Worm (Caenorhabditis elegans): ENCODE results near the gene apc-17.

The apc-17 gene

DNA sequence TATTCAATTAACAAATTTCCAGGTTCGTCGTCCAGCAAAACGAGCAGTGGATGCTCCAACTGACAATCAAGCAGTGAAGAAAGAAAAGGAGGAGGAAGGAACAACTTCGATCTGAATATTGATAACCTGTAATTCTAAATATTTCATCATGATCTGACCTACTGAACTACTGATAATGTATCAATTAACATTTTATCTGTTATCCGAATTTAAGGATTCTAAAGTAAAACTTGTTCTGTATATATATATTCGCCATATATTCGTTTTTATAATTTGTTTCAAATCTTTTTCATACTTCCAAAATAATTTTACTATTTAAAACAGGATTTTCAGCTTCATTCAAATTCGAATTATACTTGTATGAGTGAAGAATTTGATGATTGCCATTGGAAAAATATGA lies at the start of gene apc-17:
Gene apc-17 (plus strand): TSS at position 301 of the 400 bp plus-strand sequence.
- TF ChIP-seq ztf-23 (GFP tag; IDR thresholded peaks at IDR 0.05): no peak
- no peak for TF ChIP-seq T22C8.4 (GFP tag; IDR thresholded peaks at IDR 0.05)
- TF ChIP-seq ztf-29 (GFP tag; IDR thresholded peaks at IDR 0.05): no peak
- no peak for TF ChIP-seq med-1 (GFP tag; optimal IDR thresholded peaks at IDR 0.05; ENCODE audit: insufficient read depth)
- TF ChIP-seq klf-2 (GFP tag; conservative IDR thresholded peaks at IDR 0.05): no peak

ce11 chrII:11064191-11064695 lies 43.7 kb upstream of the apc-17 start:
- TF ChIP-seq cog-1 (tag; optimal IDR thresholded peaks at IDR 0.05) (no peak), ztf-29 (GFP tag; IDR thresholded peaks at IDR 0.05) (no peak), flt-1 (GFP tag; IDR thresholded peaks at IDR 0.05) (no peak), med-1 (GFP tag; optimal IDR thresholded peaks at IDR 0.05; ENCODE audit: insufficient read depth) (no peak), T22C8.4 (GFP tag; IDR thresholded peaks at IDR 0.05) (no peak), tab-1 (GFP tag; IDR thresholded peaks at IDR 0.05) (no peak), ref-1 (GFP tag; conservative IDR thresholded peaks at IDR 0.05) (no peak), klf-2 (GFP tag; conservative IDR thresholded peaks at IDR 0.05) (no peak), ztf-23 (GFP tag; IDR thresholded peaks at IDR 0.05) (no peak)

ce11 chrII:11072565-11072964 lies 35.4 kb upstream of the apc-17 start:
- TF ChIP-seq flt-1 (GFP tag; IDR thresholded peaks at IDR 0.05) (no peak), T22C8.4 (GFP tag; IDR thresholded peaks at IDR 0.05) (no peak), ztf-23 (GFP tag; IDR thresholded peaks at IDR 0.05) (no peak), ztf-29 (GFP tag; IDR thresholded peaks at IDR 0.05) (no peak)

DNA sequence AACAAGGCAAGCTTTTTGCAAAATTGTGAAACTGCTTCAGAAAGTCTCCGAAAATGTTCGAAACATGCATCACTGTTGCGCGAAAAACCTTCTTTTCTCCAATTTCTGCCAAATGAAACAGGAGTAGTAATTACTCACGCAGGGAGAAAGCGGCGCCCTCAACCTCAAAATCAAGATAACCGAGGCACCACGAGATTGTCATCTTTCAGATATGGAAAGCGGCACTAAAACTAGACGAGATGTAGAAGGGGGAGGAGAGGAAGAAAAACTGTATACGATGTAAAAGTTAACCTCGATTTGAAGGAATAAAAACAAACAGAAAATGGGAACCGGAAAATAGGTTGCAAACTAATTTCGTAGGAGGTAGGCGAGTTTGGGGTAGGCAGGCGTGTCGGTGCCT lies 31.4 kb upstream of the apc-17 start:
- TF ChIP-seq ztf-23 (GFP tag; IDR thresholded peaks at IDR 0.05): no peak
- TF ChIP-seq med-1 (GFP tag; optimal IDR thresholded peaks at IDR 0.05; ENCODE audit: insufficient read depth): no peak
- TF ChIP-seq cog-1 (tag; optimal IDR thresholded peaks at IDR 0.05): no peak

- no peak for TF ChIP-seq tab-1 (GFP tag; IDR thresholded peaks at IDR 0.05)
- TF ChIP-seq T22C8.4 (GFP tag; IDR thresholded peaks at IDR 0.05): no peak
- TF ChIP-seq cog-1 (tag; optimal IDR thresholded peaks at IDR 0.05): no peak
- no peak for TF ChIP-seq ref-1 (GFP tag; conservative IDR thresholded peaks at IDR 0.05)
- TF ChIP-seq flt-1 (GFP tag; IDR thresholded peaks at IDR 0.05): no peak
- no peak for TF ChIP-seq med-1 (GFP tag; optimal IDR thresholded peaks at IDR 0.05; ENCODE audit: insufficient read depth)
- no peak for TF ChIP-seq ztf-29 (GFP tag; IDR thresholded peaks at IDR 0.05)
Observed at ce11 chrII:11086770-11087169, 21.2 kb upstream of the apc-17 start.

- no peak for TF ChIP-seq ztf-29 (GFP tag; IDR thresholded peaks at IDR 0.05)
- TF ChIP-seq med-1 (GFP tag; optimal IDR thresholded peaks at IDR 0.05; ENCODE audit: insufficient read depth): no peak
- TF ChIP-seq T22C8.4 (GFP tag; IDR thresholded peaks at IDR 0.05): no peak
- no peak for TF ChIP-seq ztf-23 (GFP tag; IDR thresholded peaks at IDR 0.05)
- no peak for TF ChIP-seq flt-1 (GFP tag; IDR thresholded peaks at IDR 0.05)
- TF ChIP-seq ref-1 (GFP tag; conservative IDR thresholded peaks at IDR 0.05): no peak
- no peak for TF ChIP-seq klf-2 (GFP tag; conservative IDR thresholded peaks at IDR 0.05)
- TF ChIP-seq cog-1 (tag; optimal IDR thresholded peaks at IDR 0.05): no peak
- TF ChIP-seq tab-1 (GFP tag; IDR thresholded peaks at IDR 0.05): no peak
Observed at ce11 chrII:11088137-11088536, 19.8 kb upstream of the apc-17 start.

ce11 chrII:11089356-11089755 lies 18.6 kb upstream of the apc-17 start, which contains the start of gene unc-53:
TSS of gene unc-53 (minus strand) at chrII:11089456.
- TF ChIP-seq flt-1 (GFP tag; IDR thresholded peaks at IDR 0.05) (no peak), ztf-29 (GFP tag; IDR thresholded peaks at IDR 0.05) (no peak), med-1 (GFP tag; optimal IDR thresholded peaks at IDR 0.05; ENCODE audit: insufficient read depth) (no peak)

DNA sequence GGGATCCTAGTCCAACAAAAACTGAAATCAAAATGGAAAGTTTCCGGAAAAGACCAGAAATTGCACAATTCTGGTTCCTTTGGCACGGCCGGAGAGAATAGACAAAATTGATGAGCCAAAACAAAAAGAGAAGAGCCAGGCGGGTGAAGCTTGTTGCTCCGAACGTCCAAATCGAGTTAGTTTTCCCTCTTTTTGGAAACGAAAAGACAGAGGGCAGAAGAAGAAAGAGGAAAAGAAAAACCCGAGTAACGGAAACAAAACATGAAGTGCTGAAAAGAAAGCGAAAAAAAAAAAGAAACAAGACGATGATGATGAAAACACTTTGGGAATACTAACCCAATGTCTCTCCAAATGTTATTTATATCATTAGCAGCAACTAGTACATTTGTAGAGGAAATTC lies 16.4 kb upstream of the apc-17 start:
- TF ChIP-seq T22C8.4 (GFP tag; IDR thresholded peaks at IDR 0.05) (no peak), med-1 (GFP tag; optimal IDR thresholded peaks at IDR 0.05; ENCODE audit: insufficient read depth) (no peak), tab-1 (GFP tag; IDR thresholded peaks at IDR 0.05) (no peak), flt-1 (GFP tag; IDR thresholded peaks at IDR 0.05) (no peak)

DNA sequence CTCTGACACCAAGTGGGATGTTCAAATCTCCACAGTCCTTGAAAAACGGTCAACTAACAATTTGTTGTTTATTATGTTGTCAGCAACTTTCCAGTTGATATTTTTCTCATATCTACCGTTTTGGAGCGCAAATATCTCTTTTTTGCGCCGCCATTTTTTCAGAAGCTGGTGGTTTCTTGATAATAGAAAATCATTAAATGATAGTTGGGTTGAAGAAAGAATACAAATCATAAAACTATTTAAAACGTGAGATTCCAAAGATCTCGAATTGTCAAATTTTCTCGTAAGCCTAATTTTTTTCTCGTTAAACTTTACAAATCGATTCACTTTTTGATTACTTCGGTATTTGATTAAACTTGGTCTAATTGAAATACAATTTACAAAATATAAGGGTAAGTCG lies 15.5 kb upstream of the apc-17 start, which contains the start of gene rpl-42:
Gene rpl-42 (plus strand): TSS at position 301 of the 400 bp plus-strand sequence.
- TF ChIP-seq cog-1 (tag; optimal IDR thresholded peaks at IDR 0.05) (no peak), med-1 (GFP tag; optimal IDR thresholded peaks at IDR 0.05; ENCODE audit: insufficient read depth) (no peak), flt-1 (GFP tag; IDR thresholded peaks at IDR 0.05) (no peak), klf-2 (GFP tag; conservative IDR thresholded peaks at IDR 0.05) (no peak), ztf-23 (GFP tag; IDR thresholded peaks at IDR 0.05) (no peak), ztf-29 (GFP tag; IDR thresholded peaks at IDR 0.05) (no peak), ref-1 (GFP tag; conservative IDR thresholded peaks at IDR 0.05) (no peak), T22C8.4 (GFP tag; IDR thresholded peaks at IDR 0.05) (no peak), tab-1 (GFP tag; IDR thresholded peaks at IDR 0.05) (no peak)

DNA sequence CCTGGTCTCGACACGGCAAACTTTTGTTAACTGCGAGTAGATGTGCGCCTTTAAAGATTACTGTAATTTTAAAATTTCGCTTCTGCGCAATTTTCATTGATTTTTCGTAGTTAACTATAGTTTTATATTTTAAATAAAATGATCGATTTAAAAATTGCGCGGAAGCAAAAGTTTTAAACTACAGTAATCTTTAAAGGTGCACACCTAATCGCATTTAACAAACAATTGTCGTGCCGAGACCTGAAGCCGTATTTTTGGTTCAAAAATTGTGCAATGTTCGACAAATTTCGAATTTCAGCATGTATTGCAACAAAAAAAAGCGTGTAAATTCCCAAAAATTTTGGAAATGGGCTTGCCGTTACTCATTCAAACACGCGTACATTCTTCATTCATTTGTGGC lies 13.5 kb upstream of the apc-17 start:
- TF ChIP-seq ztf-23 (GFP tag; IDR thresholded peaks at IDR 0.05) (no peak), cog-1 (tag; optimal IDR thresholded peaks at IDR 0.05) (no peak), med-1 (GFP tag; optimal IDR thresholded peaks at IDR 0.05; ENCODE audit: insufficient read depth) (no peak), ref-1 (GFP tag; conservative IDR thresholded peaks at IDR 0.05) (no peak), flt-1 (GFP tag; IDR thresholded peaks at IDR 0.05) (no peak), tab-1 (GFP tag; IDR thresholded peaks at IDR 0.05) (no peak), T22C8.4 (GFP tag; IDR thresholded peaks at IDR 0.05) (no peak), ztf-29 (GFP tag; IDR thresholded peaks at IDR 0.05) (no peak), klf-2 (GFP tag; conservative IDR thresholded peaks at IDR 0.05) (no peak)

DNA sequence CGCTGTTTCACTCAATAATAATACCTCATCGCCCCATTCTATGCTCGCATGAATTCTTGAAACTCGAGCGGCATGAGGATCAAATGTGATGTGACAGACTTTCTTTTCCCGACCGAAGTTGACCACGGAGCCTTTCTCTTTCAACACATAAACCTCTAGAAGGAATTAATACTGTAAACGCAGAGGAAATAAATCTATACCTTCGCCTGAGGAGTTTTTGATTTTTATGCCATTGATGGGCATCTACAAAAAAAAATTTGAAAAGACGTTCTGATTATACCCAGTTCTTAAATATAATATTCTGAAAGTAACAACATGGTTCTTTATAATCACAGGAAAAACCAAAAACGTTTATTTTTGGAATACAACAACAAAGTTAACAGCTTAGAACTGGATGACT lies 11.7 kb upstream of the apc-17 start, which contains the start of gene nbs-1:
Gene nbs-1 (minus strand): TSS at position 246 of the 400 bp plus-strand sequence.
- TF ChIP-seq med-1 (GFP tag; optimal IDR thresholded peaks at IDR 0.05; ENCODE audit: insufficient read depth) (no peak), cog-1 (tag; optimal IDR thresholded peaks at IDR 0.05) (no peak), tab-1 (GFP tag; IDR thresholded peaks at IDR 0.05) (no peak), klf-2 (GFP tag; conservative IDR thresholded peaks at IDR 0.05) (no peak), T22C8.4 (GFP tag; IDR thresholded peaks at IDR 0.05) (no peak), ztf-23 (GFP tag; IDR thresholded peaks at IDR 0.05) (no peak), flt-1 (GFP tag; IDR thresholded peaks at IDR 0.05) (no peak)

Measured in whole organism, midembryonic.